Fruit fly (Drosophila melanogaster): ENCODE measurements around the gene Cad87A.
A peak's percentile ranks its signal among the peaks of the same experiment; 100 is the strongest.

The Cad87A gene

dm6 chr3R:11859534-11860254 is 89.2 kb downstream of the Cad87A start:
- no peak for TF ChIP-seq wek (GFP tag; optimal IDR thresholded peaks at IDR 0.05)
- no peak for TF ChIP-seq CG11456 (GFP tag; IDR thresholded peaks at IDR 0.05)
- TF ChIP-seq schlank (tag; optimal IDR thresholded peaks at IDR 0.05) = no peak
- no peak for TF ChIP-seq zfh1 (GFP tag; IDR thresholded peaks at IDR 0.05)
- TF ChIP-seq Xrp1 (GFP tag; IDR thresholded peaks at IDR 0.05) = no peak
- TF ChIP-seq run (tag; optimal IDR thresholded peaks at IDR 0.05) = no peak
- no peak for TF ChIP-seq dati (GFP tag; IDR thresholded peaks at IDR 0.05)
- TF ChIP-seq nom (GFP tag; optimal IDR thresholded peaks at IDR 0.05) = peak; percentile 63
- TF ChIP-seq bsh (GFP tag; optimal IDR thresholded peaks at IDR 0.05) = peak in 1 of 2 experiments; percentile 41
- TF ChIP-seq HLH3B (GFP tag; IDR thresholded peaks at IDR 0.05) = no peak
- no peak for TF ChIP-seq CG11695 (GFP tag; IDR thresholded peaks at IDR 0.05)
- no peak for TF ChIP-seq salm (tag; optimal IDR thresholded peaks at IDR 0.05)
- TF ChIP-seq maf-S (GFP tag; optimal IDR thresholded peaks at IDR 0.05) = no peak
- TF ChIP-seq ac (GFP tag; optimal IDR thresholded peaks at IDR 0.05) = no peak
- no peak for TF ChIP-seq ham (GFP tag; IDR thresholded peaks at IDR 0.05)

dm6 chr3R:11859103-11859502 is 89.8 kb downstream of the Cad87A start:
- no peak for TF ChIP-seq bcd (GFP tag; optimal IDR thresholded peaks at IDR 0.05)
- 0 out of 2 replicates have a peak, but pooled peaks have one; percentile 15 for TF ChIP-seq E2f1 (GFP tag; IDR thresholded peaks at IDR 0.05)
- peak in 1 of 2 experiments; percentile 38 for TF ChIP-seq bsh (GFP tag; optimal IDR thresholded peaks at IDR 0.05)
- no peak for TF ChIP-seq CG4282 (GFP tag; optimal IDR thresholded peaks at IDR 0.05)
- peak; percentile 83 for TF ChIP-seq nom (GFP tag; optimal IDR thresholded peaks at IDR 0.05)
- TF ChIP-seq Drgx (GFP tag; IDR thresholded peaks at IDR 0.05) = 0 out of 2 replicates have a peak, but pooled peaks have one; percentile 26

dm6 chr3R:11856295-11856694 is 92.6 kb downstream of the Cad87A start:
- TF ChIP-seq CG1832 (GFP tag; optimal IDR thresholded peaks at IDR 0.05) (peak; percentile 28), Blimp-1 (GFP tag; optimal IDR thresholded peaks at IDR 0.05) (peak; percentile 69), Deaf1 (tag; optimal IDR thresholded peaks at IDR 0.05) (peak; percentile 39), abd-A (tag; optimal IDR thresholded peaks at IDR 0.05) (peak; percentile 19), rib (GFP tag; IDR thresholded peaks at IDR 0.05) (no peak), Rfx (GFP tag; IDR thresholded peaks at IDR 0.05) (0 out of 2 replicates have a peak, but pooled peaks have one; percentile 24), Mrtf (GFP tag; IDR thresholded peaks at IDR 0.05) (no peak)

- TF ChIP-seq CG11504 (tag; optimal IDR thresholded peaks at IDR 0.05) (peak; percentile 63), CG4854 (GFP tag; optimal IDR thresholded peaks at IDR 0.05) (no peak), CG17359 (tag; optimal IDR thresholded peaks at IDR 0.05) (peak; percentile 44), Antp (GFP tag; optimal IDR thresholded peaks at IDR 0.05) (no peak), ap (GFP tag; IDR thresholded peaks at IDR 0.05) (0 out of 2 replicates have a peak, but pooled peaks have one; percentile 5), tgo (GFP tag; IDR thresholded peaks at IDR 0.05) (peak; percentile 40; the same call in 2 of the 3 replicates), CG17385 (GFP tag; optimal IDR thresholded peaks at IDR 0.05) (peak; percentile 17), dimm (GFP tag; IDR thresholded peaks at IDR 0.05) (peak; percentile 20; the same call in 1 of the 2 replicates), Tbp (GFP tag; optimal IDR thresholded peaks at IDR 0.05) (no peak), Deaf1 (tag; optimal IDR thresholded peaks at IDR 0.05) (peak; percentile 7), Xrp1 (GFP tag; IDR thresholded peaks at IDR 0.05) (peak; percentile 49; the same call in 1 of the 2 replicates), unpg (GFP tag; optimal IDR thresholded peaks at IDR 0.05) (peak; percentile 44), Atf6 (GFP tag; IDR thresholded peaks at IDR 0.05) (peak; percentile 41), fd96Cb (tag; optimal IDR thresholded peaks at IDR 0.05) (peak; percentile 17), CG18262 (tag; optimal IDR thresholded peaks at IDR 0.05) (peak; percentile 29), Elba2 (GFP tag; optimal IDR thresholded peaks at IDR 0.05) (no peak), esg (GFP tag; conservative IDR thresholded peaks at IDR 0.05) (0 out of 2 replicates have a peak, but pooled peaks have one; percentile 19), gem (tag; optimal IDR thresholded peaks at IDR 0.05) (peak; percentile 69), CG6272 (GFP tag; IDR thresholded peaks at IDR 0.05) (no peak), Dek (tag; optimal IDR thresholded peaks at IDR 0.05) (peak; percentile 14), ftz-f1 (GFP tag; optimal IDR thresholded peaks at IDR 0.05) (no peak), dysf (GFP tag; IDR thresholded peaks at IDR 0.05) (0 out of 3 replicates have a peak, but pooled peaks have one; percentile 47)
Observed at dm6 chr3R:11855156-11855555, 93.8 kb downstream of the Cad87A start.

All from whole organism, embryonic.